Fruit fly (Drosophila melanogaster) whole organism, embryonic: ENCODE results near the gene bbg.

Experiments
- Asciz ChIP-seq: fragments of 200-800 bp; sonication (Bioruptor generic); optimal IDR thresholded peaks from 2 replicates; lab custom pipeline; 2017; ENCODE audit warnings: missing biosample characterization, mild to moderate bottlenecking, missing genetic modification characterization, missing genetic modification reagents
- Bdp1 ChIP-seq: fragments of 200-800 bp; sonication (Bioruptor generic); optimal IDR thresholded peaks from 3 replicates; lab custom pipeline; 2016; ENCODE audit warnings: missing biosample characterization, missing genetic modification characterization
- CG10654 ChIP-seq: fragments of 200-800 bp; sonication (Bioruptor generic); optimal IDR thresholded peaks from 2 replicates; lab custom pipeline; 2016; ENCODE audit warnings: missing biosample characterization, missing genetic modification characterization
- CG11247 ChIP-seq: fragments of 200-800 bp; sonication (Bioruptor generic); IDR thresholded peaks from 2 replicates; pipeline ENCODE4 v1.3.6; 2022; ENCODE audit warnings: missing biosample characterization, missing genetic modification characterization
- CG16863 ChIP-seq: fragments of 200-800 bp; sonication (Bioruptor generic); optimal IDR thresholded peaks from 3 replicates; lab custom pipeline; 2016; ENCODE audit warnings: missing biosample characterization, missing genetic modification characterization
- CG17912 ChIP-seq: fragments of 200-800 bp; sonication (Bioruptor generic); optimal IDR thresholded peaks from 2 replicates; lab custom pipeline; 2018; ENCODE audit warnings: missing biosample characterization, mild to moderate bottlenecking, missing genetic modification characterization
- CG18011 ChIP-seq: fragments of 200-800 bp; sonication (Bioruptor generic); optimal IDR thresholded peaks from 2 replicates; lab custom pipeline; 2017; ENCODE audit warnings: missing biosample characterization, missing genetic modification characterization, mild to moderate bottlenecking, moderate library complexity, missing genotype
- CG18619 ChIP-seq: fragments of 200-800 bp; sonication (Bioruptor generic); optimal IDR thresholded peaks from 3 replicates; lab custom pipeline; 2017; ENCODE audit warnings: missing biosample characterization, mild to moderate bottlenecking, missing genetic modification characterization
- CG2712 ChIP-seq: fragments of 200-800 bp; optimal IDR thresholded peaks from 3 replicates; lab custom pipeline; 2019; ENCODE audit warnings: missing biosample characterization, mild to moderate bottlenecking, missing genetic modification characterization, moderate library complexity
- CG32532 ChIP-seq: fragments of 200-800 bp; sonication (Bioruptor generic); IDR thresholded peaks from 2 replicates; pipeline ENCODE4 v1.3.6; 2022; ENCODE audit warnings: missing biosample characterization, missing genetic modification characterization
- CG4730 ChIP-seq: fragments of 200-800 bp; sonication (Bioruptor generic); IDR thresholded peaks from 2 replicates; pipeline ENCODE4 v1.3.6; 2022; ENCODE audit warnings: missing biosample characterization, missing genetic modification characterization
- CG6654 ChIP-seq: fragments of 200-800 bp; sonication (Bioruptor generic); optimal IDR thresholded peaks from 2 replicates; lab custom pipeline; 2017; ENCODE audit warnings: missing biosample characterization, mild to moderate bottlenecking, missing genetic modification characterization
- CG7745 ChIP-seq: fragments of 200-800 bp; sonication (Bioruptor generic); optimal IDR thresholded peaks from 2 replicates; lab custom pipeline; 2018; ENCODE audit warnings: missing biosample characterization, mild to moderate bottlenecking, missing genetic modification characterization, moderate library complexity
- CG9797 ChIP-seq: fragments of 200-800 bp; sonication (Bioruptor generic); optimal IDR thresholded peaks from 3 replicates; lab custom pipeline; 2018; ENCODE audit warnings: missing biosample characterization, mild to moderate bottlenecking, missing genetic modification characterization
- CoRest ChIP-seq: fragments of 200-800 bp; sonication (Bioruptor generic); optimal IDR thresholded peaks from 3 replicates; lab custom pipeline; 2018; ENCODE audit warnings: missing biosample characterization, mild to moderate bottlenecking, missing genetic modification characterization, moderate library complexity
- D19A ChIP-seq: fragments of 200-800 bp; optimal IDR thresholded peaks from 3 replicates; lab custom pipeline; 2019; ENCODE audit warnings: missing biosample characterization, mild to moderate bottlenecking, missing genetic modification characterization, moderate library complexity
- Dip2 ChIP-seq: fragments of 200-800 bp; sonication (Bioruptor generic); IDR thresholded peaks from 2 replicates; pipeline ENCODE4 v1.3.6; 2022; ENCODE audit warnings: missing biosample characterization, missing genetic modification characterization
- Doc3 ChIP-seq: fragments of 200-800 bp; sonication (Bioruptor generic); IDR thresholded peaks from 3 replicates; pipeline ENCODE4 v1.3.6; 2022; ENCODE audit warnings: missing biosample characterization, missing genetic modification characterization; ENCODE audit not compliant: partially characterized antibody
- Ets97D ChIP-seq: fragments of 200-800 bp; sonication (Bioruptor generic); optimal IDR thresholded peaks from 3 replicates; lab custom pipeline; 2016; ENCODE audit warnings: missing biosample characterization, missing genetic modification characterization
- Fer3 ChIP-seq: fragments of 200-800 bp; sonication (Bioruptor generic); optimal IDR thresholded peaks from 2 replicates; lab custom pipeline; 2018; ENCODE audit warnings: missing biosample characterization, mild to moderate bottlenecking, missing genetic modification characterization, moderate library complexity
- NC2β ChIP-seq: fragments of 200-800 bp; sonication (Bioruptor generic); optimal IDR thresholded peaks from 2 replicates; lab custom pipeline; 2016; ENCODE audit warnings: missing biosample characterization, missing genetic modification characterization
- PHDP ChIP-seq: fragments of 200-800 bp; sonication (Bioruptor generic); optimal IDR thresholded peaks from 3 replicates; lab custom pipeline; 2018; ENCODE audit warnings: missing biosample characterization, mild to moderate bottlenecking, missing genetic modification characterization, moderate library complexity
- TFAM ChIP-seq: fragments of 200-800 bp; sonication (Bioruptor generic); optimal IDR thresholded peaks from 2 replicates; lab custom pipeline; 2017; ENCODE audit warnings: missing biosample characterization, missing genetic modification characterization, inconsistent platforms
- Trl ChIP-seq, 3 experiments: fragments of >200 bp in 2 of 3; fragments of 200-800 bp in 1 of 3; sonication (Bioruptor generic) in 1 of 3; optimal IDR thresholded peaks; 2 replicates in 1 of 3; 3 replicates in 2 of 3; lab custom pipeline; 2016 to 2017; ENCODE audit warnings: missing biosample characterization in 1 of 3, missing genetic modification characterization in 1 of 3
- Xrp1 ChIP-seq: fragments of 200-800 bp; sonication (Bioruptor generic); IDR thresholded peaks from 2 replicates; pipeline ENCODE4 v1.3.6; 2022; ENCODE audit warnings: missing biosample characterization, missing genetic modification characterization
- ash1 ChIP-seq: fragments of 200-800 bp; sonication (Bioruptor generic); optimal IDR thresholded peaks from 2 replicates; lab custom pipeline; 2018; ENCODE audit warnings: missing biosample characterization, mild to moderate bottlenecking, missing genetic modification characterization
- bsh ChIP-seq, 2 experiments: fragments of 200-800 bp; sonication (Bioruptor generic); optimal IDR thresholded peaks; 2 replicates each; lab custom pipeline; 2017 to 2018; ENCODE audit warnings: mild to moderate bottlenecking in 2 of 2, missing biosample characterization in 2 of 2, missing genetic modification characterization in 2 of 2, moderate library complexity in 1 of 2
- cas ChIP-seq: fragments of 200-800 bp; sonication (Bioruptor generic); IDR thresholded peaks from 2 replicates; pipeline ENCODE4 v1.3.6; 2022; ENCODE audit warnings: missing biosample characterization, missing genetic modification characterization
- chinmo ChIP-seq: fragments of 200-800 bp; sonication (Bioruptor generic); IDR thresholded peaks from 4 replicates; pipeline ENCODE4 v1.3.6; 2022; ENCODE audit warnings: missing biosample characterization, missing genetic modification characterization; ENCODE audit not compliant: partially characterized antibody
- dimm ChIP-seq: fragments of 200-800 bp; sonication (Bioruptor generic); IDR thresholded peaks from 2 replicates; pipeline ENCODE4 v1.3.6; 2022; ENCODE audit warnings: missing biosample characterization, missing genetic modification characterization
- grau ChIP-seq: fragments of 200-800 bp; optimal IDR thresholded peaks from 3 replicates; lab custom pipeline; 2019; ENCODE audit warnings: missing biosample characterization, mild to moderate bottlenecking, missing genetic modification characterization, moderate library complexity
- gro ChIP-seq: fragments of 200-800 bp; sonication (Bioruptor generic); optimal IDR thresholded peaks from 2 replicates; lab custom pipeline; 2016; ENCODE audit warnings: missing biosample characterization, missing genetic modification characterization
- gsb-n ChIP-seq: fragments of 200-800 bp; sonication (Bioruptor generic); optimal IDR thresholded peaks from 3 replicates; lab custom pipeline; 2018; ENCODE audit warnings: missing biosample characterization, mild to moderate bottlenecking, missing genetic modification characterization
- lilli ChIP-seq: fragments of 200-800 bp; sonication (Bioruptor generic); optimal IDR thresholded peaks from 3 replicates; lab custom pipeline; 2016; ENCODE audit warnings: missing biosample characterization, missing genetic modification characterization
- lov ChIP-seq, 2 experiments: fragments of 200-800 bp in 1 of 2; fragments of >200 bp in 1 of 2; sonication (Bioruptor generic) in 1 of 2; IDR thresholded peaks in 1 of 2; optimal IDR thresholded peaks in 1 of 2; 2 replicates in 1 of 2; 3 replicates in 1 of 2; pipeline versions ENCODE4 v1.3.6 to Lab custom; 2017 to 2022; ENCODE audit warnings: missing biosample characterization in 1 of 2, missing genetic modification characterization in 1 of 2
- nau ChIP-seq: fragments of 200-800 bp; sonication (Bioruptor generic); optimal IDR thresholded peaks from 3 replicates; lab custom pipeline; 2017; ENCODE audit warnings: missing biosample characterization, mild to moderate bottlenecking, missing genetic modification characterization, missing genetic modification reagents
- oc ChIP-seq: fragments of 200-800 bp; sonication (Bioruptor generic); optimal IDR thresholded peaks from 2 replicates; lab custom pipeline; 2018; ENCODE audit warnings: missing biosample characterization, mild to moderate bottlenecking, missing genetic modification characterization, moderate library complexity
- onecut ChIP-seq: fragments of 200-800 bp; sonication (Bioruptor generic); IDR thresholded peaks from 2 replicates; pipeline ENCODE4 v1.3.6; 2022; ENCODE audit warnings: missing biosample characterization, missing genetic modification characterization
- rib ChIP-seq: fragments of 200-800 bp; sonication (Bioruptor generic); IDR thresholded peaks from 2 replicates; pipeline ENCODE4 v1.3.6; 2022; ENCODE audit warnings: missing biosample characterization, missing genetic modification characterization
- scrt ChIP-seq: fragments of 200-800 bp; sonication (Bioruptor generic); optimal IDR thresholded peaks from 2 replicates; lab custom pipeline; 2018; ENCODE audit warnings: missing biosample characterization, mild to moderate bottlenecking, missing genetic modification characterization, moderate library complexity
- sna ChIP-seq: fragments of 200-800 bp; sonication (Bioruptor generic); IDR thresholded peaks from 2 replicates; pipeline ENCODE4 v1.3.6; 2022; ENCODE audit warnings: missing biosample characterization, missing genetic modification characterization; ENCODE audit not compliant: partially characterized antibody
- tap ChIP-seq: fragments of 200-800 bp; optimal IDR thresholded peaks from 3 replicates; lab custom pipeline; 2019; ENCODE audit warnings: missing biosample characterization, mild to moderate bottlenecking, missing genetic modification characterization, moderate library complexity
- tin ChIP-seq: fragments of 200-800 bp; sonication (Bioruptor generic); optimal IDR thresholded peaks from 3 replicates; lab custom pipeline; 2016; ENCODE audit warnings: missing biosample characterization, missing genetic modification characterization
- tna ChIP-seq: fragments of 200-800 bp; sonication (Bioruptor generic); IDR thresholded peaks from 2 replicates; pipeline ENCODE4 v1.3.6; 2022; ENCODE audit warnings: missing biosample characterization, missing genetic modification characterization; ENCODE audit not compliant: partially characterized antibody
- trem ChIP-seq: fragments of 200-800 bp; optimal IDR thresholded peaks from 3 replicates; lab custom pipeline; 2019; ENCODE audit warnings: missing biosample characterization, mild to moderate bottlenecking, missing genetic modification characterization, moderate library complexity
- ttk ChIP-seq: fragments of 200-800 bp; sonication (Bioruptor generic); IDR thresholded peaks from 2 replicates; pipeline ENCODE4 v2.1.2; 2022; ENCODE audit warnings: missing biosample characterization, missing genetic modification characterization
- zfh2 ChIP-seq: fragments of 200-800 bp; sonication (Bioruptor generic); optimal IDR thresholded peaks from 2 replicates; lab custom pipeline; 2016; ENCODE audit warnings: missing biosample characterization, missing genetic modification characterization

Gene bbg

DNA sequence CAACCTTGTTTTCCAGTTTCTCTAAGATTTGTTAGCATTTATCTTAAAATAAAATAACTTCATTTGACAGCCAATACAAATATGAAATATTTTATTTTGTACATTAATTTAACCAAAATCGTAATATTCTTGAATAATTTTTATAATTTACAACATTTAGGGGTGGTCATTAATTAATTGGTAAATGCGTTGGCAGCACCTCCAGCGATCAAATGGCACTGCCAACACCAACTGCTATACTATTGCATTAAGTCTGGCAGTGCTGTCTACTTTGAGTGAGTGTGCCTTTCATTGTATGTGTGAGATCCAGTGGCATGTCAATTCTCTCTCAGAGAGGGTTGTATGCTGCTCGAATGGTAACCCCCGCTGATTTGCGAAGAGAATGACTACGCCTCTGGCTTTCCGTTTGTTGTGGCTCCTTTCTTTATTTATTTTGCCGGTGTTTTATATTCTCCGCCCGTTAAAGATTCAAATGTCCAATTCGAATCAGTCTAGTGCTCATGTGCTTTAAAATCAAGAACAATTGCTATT is 125.9 kb downstream of the bbg start, which contains the start of gene CG3919 (continued):
- TF ChIP-seq Bdp1, result peak; percentile 3
- peak; percentile 2 for TF ChIP-seq tap
- TF ChIP-seq CG18619 (GFP tag; lab: Kevin White, UChicago), result peak; percentile 66
- TF ChIP-seq CG2712 (tag; lab: Kevin White, UChicago), result peak; percentile 70
- peak; percentile 26 for TF ChIP-seq CG10654 (GFP tag; lab: Kevin White, UChicago)
- no peak for TF ChIP-seq lov (optimal IDR thresholded peaks at IDR 0.05; lab: Kevin White, UChicago)
- TF ChIP-seq lov (GFP tag; IDR thresholded peaks at IDR 0.05; lab: Robert Waterston, UW), result peak; percentile 36; the same call in 1 of the 3 replicates
- peak in 1 of 2 experiments; percentile 38 for TF ChIP-seq bsh (GFP tag; optimal IDR thresholded peaks at IDR 0.05; lab: Kevin White, UChicago)
- TF ChIP-seq lilli (GFP tag; lab: Kevin White, UChicago), result peak; percentile 37
- TF ChIP-seq tna (GFP tag; lab: Robert Waterston, UW), result no peak
- TF ChIP-seq CG6654 (GFP tag; lab: Kevin White, UChicago), result peak; percentile 49
- TF ChIP-seq CG17912 (GFP tag; lab: Kevin White, UChicago), result no peak
- 0 out of 3 replicates have a peak, but pooled peaks have one; percentile 8 for TF ChIP-seq Doc3 (GFP tag; lab: Robert Waterston, UW)
- TF ChIP-seq oc (tag; lab: Kevin White, UChicago), result peak; percentile 3
- TF ChIP-seq Xrp1, result peak; percentile 76
- peak; percentile 56 for TF ChIP-seq PHDP (tag; lab: Kevin White, UChicago)
- peak; percentile 50 for TF ChIP-seq CG16863 (GFP tag; lab: Kevin White, UChicago)
- peak; percentile 56 for TF ChIP-seq NC2β (GFP tag; lab: Kevin White, UChicago)
- TF ChIP-seq zfh2 (GFP tag; lab: Kevin White, UChicago), result peak; percentile 39
- TF ChIP-seq dimm, result no peak
- peak; percentile 51 for TF ChIP-seq CG11247
- peak; percentile 39 for TF ChIP-seq Fer3 (tag; lab: Kevin White, UChicago)
- peak; percentile 40 for TF ChIP-seq Ets97D (GFP tag; lab: Kevin White, UChicago)

DNA sequence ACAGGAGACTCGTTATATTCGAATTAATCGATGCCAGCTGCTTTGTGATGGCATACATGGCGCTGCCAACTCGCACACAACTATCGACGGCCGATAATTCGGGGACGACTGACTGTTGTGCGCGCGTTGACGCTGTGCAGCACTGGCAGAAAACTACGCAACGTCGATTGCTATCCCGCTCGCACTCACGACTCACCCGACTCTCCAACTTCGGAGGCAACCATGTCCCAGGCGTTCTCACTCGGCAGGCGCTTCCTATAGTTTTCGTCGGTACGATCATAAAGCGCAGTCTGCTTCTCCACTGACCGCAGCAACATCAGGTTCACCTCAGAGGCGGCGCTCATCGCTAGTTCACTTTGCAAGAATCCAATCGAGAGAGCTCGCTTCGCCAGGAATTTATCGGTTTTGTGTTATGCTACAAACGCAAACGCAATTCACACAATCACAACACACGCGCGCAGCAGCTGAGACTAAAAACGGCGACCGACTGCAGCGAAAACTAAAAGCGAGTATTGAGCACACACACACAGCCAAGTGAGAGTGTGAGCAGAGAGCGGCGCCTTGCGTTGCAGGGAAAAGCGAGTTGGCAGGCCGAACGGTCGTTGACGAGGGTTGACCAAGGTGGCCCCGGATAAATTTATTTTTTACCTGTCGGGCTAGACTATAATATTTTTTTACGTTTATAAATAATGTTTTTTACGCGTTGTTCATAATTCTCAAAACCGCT is 126.5 kb downstream of the bbg start, which contains the start of gene stwl:
TSS of gene stwl (minus strand) at position 521 of the 727 bp plus-strand sequence.
- TF ChIP-seq Trl (optimal IDR thresholded peaks at IDR 0.05; lab: Kevin White, UChicago), result peak in 1 of 2 experiments; percentile 79
- peak; percentile 63 for TF ChIP-seq Trl (GFP tag; optimal IDR thresholded peaks at IDR 0.05; lab: Kevin White, UChicago)
- peak; percentile 86 for TF ChIP-seq onecut (GFP tag; lab: Robert Waterston, UW)
- no peak for TF ChIP-seq Dip2 (GFP tag; lab: Robert Waterston, UW)
- TF ChIP-seq CoRest, result no peak
- peak; percentile 98 for TF ChIP-seq trem (tag; lab: Kevin White, UChicago)
- no peak for TF ChIP-seq rib (GFP tag; lab: Robert Waterston, UW)
- TF ChIP-seq gsb-n (tag; lab: Kevin White, UChicago), result no peak
- peak; percentile 74 for TF ChIP-seq sna (GFP tag; lab: Robert Waterston, UW)
- TF ChIP-seq chinmo (GFP tag; lab: Robert Waterston, UW), result 0 out of 4 replicates have a peak, but pooled peaks have one; percentile 69
- no peak for TF ChIP-seq ash1 (GFP tag; lab: Kevin White, UChicago)
- no peak for TF ChIP-seq CG18011 (GFP tag; lab: Kevin White, UChicago)
- TF ChIP-seq ttk (GFP tag; lab: Robert Waterston, UW), result peak; percentile 68
- peak; percentile 51 for TF ChIP-seq Asciz (GFP tag; lab: Kevin White, UChicago)
- peak; percentile 5 for TF ChIP-seq grau (tag; lab: Kevin White, UChicago)
- no peak for TF ChIP-seq CG7745 (tag; lab: Kevin White, UChicago)
- TF ChIP-seq CG9797, result peak; percentile 31
- peak; percentile 68 for TF ChIP-seq CG32532 (GFP tag; lab: Robert Waterston, UW)
- TF ChIP-seq gro (GFP tag; lab: Kevin White, UChicago), result no peak
- TF ChIP-seq cas (GFP tag; lab: Robert Waterston, UW), result peak; percentile 63; the same call in 1 of the 2 replicates
- peak; percentile 65 for TF ChIP-seq tin (GFP tag; lab: Kevin White, UChicago)
- TF ChIP-seq TFAM (GFP tag; lab: Kevin White, UChicago), result no peak
- TF ChIP-seq nau, result no peak
- TF ChIP-seq D19A, result no peak
- TF ChIP-seq CG4730 (GFP tag; lab: Robert Waterston, UW), result no peak
- TF ChIP-seq scrt (GFP tag; lab: Kevin White, UChicago), result peak; percentile 82
